Fruit fly (Drosophila melanogaster): Measurements from ENCODE around the gene Tsp5D.

The Tsp5D gene

dm6 chrX:6050935-6051656, 23.6 kb downstream of the Tsp5D start:
- TF ChIP-seq woc (GFP tag; optimal IDR thresholded peaks at IDR 0.05), result no peak
- TF ChIP-seq br (GFP tag; optimal IDR thresholded peaks at IDR 0.05), result no peak
- no peak for TF ChIP-seq fru (GFP tag; optimal IDR thresholded peaks at IDR 0.05)
- no peak for TF ChIP-seq foxo (GFP tag; optimal IDR thresholded peaks at IDR 0.05)
- no peak for TF ChIP-seq lola (GFP tag; optimal IDR thresholded peaks at IDR 0.05)
- TF ChIP-seq CG32264 (GFP tag; optimal IDR thresholded peaks at IDR 0.05), result no peak

dm6 chrX:6050282-6050934, 24.2 kb downstream of the Tsp5D start, which contains the start of gene CG5921:
CG5921 (plus strand) TSS chrX:6050828.
- TF ChIP-seq CrebA (GFP tag; optimal IDR thresholded peaks at IDR 0.05; ENCODE audit: borderline replicate concordance) (no peak), pan (optimal IDR thresholded peaks at IDR 0.05) (no peak), GATAd (GFP tag; optimal IDR thresholded peaks at IDR 0.05) (no peak), Rel (GFP tag; optimal IDR thresholded peaks at IDR 0.05) (no peak), Rel (tag; optimal IDR thresholded peaks at IDR 0.05) (no peak), lola (GFP tag; optimal IDR thresholded peaks at IDR 0.05) (no peak), brk (GFP tag; optimal IDR thresholded peaks at IDR 0.05) (no peak)

- no peak for TF ChIP-seq rgr (GFP tag; optimal IDR thresholded peaks at IDR 0.05)
- TF ChIP-seq Hnf4 (GFP tag; optimal IDR thresholded peaks at IDR 0.05), result no peak
- no peak for TF ChIP-seq pan (optimal IDR thresholded peaks at IDR 0.05)
- no peak for TF ChIP-seq Dfd (GFP tag; optimal IDR thresholded peaks at IDR 0.05)
- TF ChIP-seq lola (GFP tag; optimal IDR thresholded peaks at IDR 0.05), result no peak
- no peak for TF ChIP-seq Hr78 (GFP tag; optimal IDR thresholded peaks at IDR 0.05)
- no peak for TF ChIP-seq usp (GFP tag; optimal IDR thresholded peaks at IDR 0.05)
- peak; percentile 1 for TF ChIP-seq HLH106 (tag; optimal IDR thresholded peaks at IDR 0.05)
- no peak for TF ChIP-seq Rel (GFP tag; optimal IDR thresholded peaks at IDR 0.05)
- TF ChIP-seq Rel (tag; optimal IDR thresholded peaks at IDR 0.05), result no peak
Observed at dm6 chrX:6039431-6040016, 35.1 kb downstream of the Tsp5D start, which contains the start of gene CG5937. CG5937 (plus strand) TSS chrX:6040005.

- peak; percentile 55 for TF ChIP-seq Hnf4 (GFP tag; optimal IDR thresholded peaks at IDR 0.05)
- no peak for TF ChIP-seq Rel (GFP tag; optimal IDR thresholded peaks at IDR 0.05)
- TF ChIP-seq Rel (tag; optimal IDR thresholded peaks at IDR 0.05), result no peak
- TF ChIP-seq Dfd (GFP tag; optimal IDR thresholded peaks at IDR 0.05), result no peak
- TF ChIP-seq Jra (GFP tag; optimal IDR thresholded peaks at IDR 0.05), result peak; percentile 39
- TF ChIP-seq rgr (GFP tag; optimal IDR thresholded peaks at IDR 0.05), result peak; percentile 26
- peak; percentile 60 for TF ChIP-seq Hr83 (GFP tag; optimal IDR thresholded peaks at IDR 0.05; ENCODE audit: poor library complexity, severe bottlenecking)
- TF ChIP-seq GATAd (GFP tag; optimal IDR thresholded peaks at IDR 0.05), result peak; percentile 60
- no peak for TF ChIP-seq Vsx2 (GFP tag; optimal IDR thresholded peaks at IDR 0.05; ENCODE audit: partially characterized antibody)
- no peak for TF ChIP-seq Myc (optimal IDR thresholded peaks at IDR 0.05)
- no peak for TF ChIP-seq Sp1 (GFP tag; optimal IDR thresholded peaks at IDR 0.05)
- TF ChIP-seq sage (GFP tag; optimal IDR thresholded peaks at IDR 0.05), result no peak
- peak; percentile 16 for TF ChIP-seq OdsH (GFP tag; optimal IDR thresholded peaks at IDR 0.05)
- TF ChIP-seq dsf (GFP tag; optimal IDR thresholded peaks at IDR 0.05; ENCODE audit: borderline replicate concordance), result no peak
- TF ChIP-seq Dif (GFP tag; optimal IDR thresholded peaks at IDR 0.05; ENCODE audit: partially characterized antibody), result no peak
- TF ChIP-seq br (GFP tag; optimal IDR thresholded peaks at IDR 0.05), result peak; percentile 32
- peak; percentile 25 for TF ChIP-seq dmrt93B (GFP tag; optimal IDR thresholded peaks at IDR 0.05)
- peak; percentile 52 for TF ChIP-seq brk (GFP tag; optimal IDR thresholded peaks at IDR 0.05)
- no peak for TF ChIP-seq sv (GFP tag; optimal IDR thresholded peaks at IDR 0.05)
- no peak for TF ChIP-seq CrebA (GFP tag; optimal IDR thresholded peaks at IDR 0.05; ENCODE audit: borderline replicate concordance)
- peak; percentile 35 for TF ChIP-seq h (GFP tag; optimal IDR thresholded peaks at IDR 0.05)
- peak; percentile 54 for TF ChIP-seq tai (GFP tag; optimal IDR thresholded peaks at IDR 0.05)
- no peak for TF ChIP-seq Abd-B (GFP tag; optimal IDR thresholded peaks at IDR 0.05)
- peak; percentile 72 for TF ChIP-seq woc (GFP tag; optimal IDR thresholded peaks at IDR 0.05)
- TF ChIP-seq ey (GFP tag; optimal IDR thresholded peaks at IDR 0.05), result peak; percentile 4
- no peak for TF ChIP-seq dl (GFP tag; optimal IDR thresholded peaks at IDR 0.05; ENCODE audit: insufficient read depth in 1 of 2, partially characterized antibody in 2 of 2)
- TF ChIP-seq HLH106 (tag; optimal IDR thresholded peaks at IDR 0.05), result peak; percentile 29
- TF ChIP-seq usp (GFP tag; optimal IDR thresholded peaks at IDR 0.05), result no peak
- no peak for TF ChIP-seq jim (GFP tag; optimal IDR thresholded peaks at IDR 0.05)
- TF ChIP-seq CG9705 (GFP tag; optimal IDR thresholded peaks at IDR 0.05), result no peak
- TF ChIP-seq lola (GFP tag; optimal IDR thresholded peaks at IDR 0.05), result no peak
- TF ChIP-seq pan (optimal IDR thresholded peaks at IDR 0.05), result no peak
- TF ChIP-seq foxo (GFP tag; optimal IDR thresholded peaks at IDR 0.05), result peak in 1 of 2 experiments; percentile 52
- TF ChIP-seq fru (GFP tag; optimal IDR thresholded peaks at IDR 0.05), result peak; percentile 57
- no peak for TF ChIP-seq Mio (GFP tag; optimal IDR thresholded peaks at IDR 0.05)
Observed at dm6 chrX:6037180-6037946, 37.3 kb downstream of the Tsp5D start, which contains the start of the genes rux and MCTS1. rux (minus strand) TSS chrX:6037800. MCTS1 (plus strand) TSS chrX:6037892.

Measured in whole organism, wandering third instar larva.